Worm (Caenorhabditis elegans) whole organism, mixed stage, embryonic: ENCODE results near the gene Y54F10AM.11.

Experiments
- blmp-1 ChIP-seq: fragments of 150-350 bp; optimal IDR thresholded peaks from 2 replicates; lab custom pipeline; 2014; ENCODE audit warnings: missing biosample characterization, missing genetic modification characterization
- ceh-83 ChIP-seq: fragments of 200-800 bp; sonication (Bioruptor generic); optimal IDR thresholded peaks from 2 replicates; lab custom pipeline; 2018; ENCODE audit warnings: mild to moderate bottlenecking, missing genetic modification characterization, missing compliant biosample characterization
- flh-1 ChIP-seq: fragments of 200-800 bp; sonication (Bioruptor generic); optimal IDR thresholded peaks from 2 replicates; lab custom pipeline; 2018; ENCODE audit warnings: mild to moderate bottlenecking, missing genetic modification characterization, moderate library complexity, missing compliant biosample characterization
- nhr-2 ChIP-seq: fragments of 150-350 bp; optimal IDR thresholded peaks from 2 replicates; lab custom pipeline; 2014; ENCODE audit warnings: missing biosample characterization, missing genetic modification characterization
- unc-39 ChIP-seq: fragments of 150-350 bp; optimal IDR thresholded peaks from 2 replicates; lab custom pipeline; 2014; ENCODE audit warnings: missing biosample characterization, missing genetic modification characterization

DNA sequence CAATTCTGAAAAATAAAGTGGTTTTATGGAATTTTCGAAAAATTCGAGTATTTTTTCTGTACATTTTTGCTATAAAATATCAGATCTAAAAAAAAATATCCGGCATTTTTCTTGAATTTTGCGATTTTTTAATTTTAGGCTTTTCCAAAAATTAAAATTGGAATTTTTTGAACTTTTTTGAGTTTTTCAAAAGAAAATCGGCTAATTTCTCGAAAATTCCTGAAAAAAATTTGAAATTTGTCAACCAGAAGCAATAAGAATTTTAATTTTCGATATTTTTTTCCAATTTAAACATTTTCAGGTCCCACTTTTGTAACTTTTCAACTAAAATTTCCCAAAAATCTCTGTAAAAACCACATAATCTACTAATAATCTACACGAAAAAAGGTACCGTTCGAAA, 39.9 kb upstream of the Y54F10AM.11 start, which contains the start of gene Y71H2B.11:
- no peak for TF ChIP-seq unc-39 (tag; lab: Kevin White, UChicago)
- no peak for TF ChIP-seq blmp-1
- TF ChIP-seq nhr-2 (tag; lab: Kevin White, UChicago), result no peak
- TF ChIP-seq flh-1 (GFP tag; lab: Kevin White, UChicago), result no peak
- TF ChIP-seq ceh-83 (GFP tag; lab: Kevin White, UChicago), result no peak
